Fruit fly (Drosophila melanogaster) whole organism, adult: ENCODE measurements around the gene mRpS14.

Experiments
- CG11617 ChIP-seq: fragments of 200-800 bp; sonication (Bioruptor generic); optimal IDR thresholded peaks from 2 replicates; lab custom pipeline; 2017; ENCODE audit warnings: mild to moderate bottlenecking, missing biosample characterization, missing genetic modification reagents, missing genetic modification characterization
- CG12768 ChIP-seq: fragments of 200-800 bp; sonication (Bioruptor generic); optimal IDR thresholded peaks from 2 replicates; lab custom pipeline; 2017; ENCODE audit warnings: missing biosample characterization, missing genetic modification characterization, mild to moderate bottlenecking, moderate library complexity, missing genetic modification reagents
- CG14711 ChIP-seq: fragments of 200-800 bp; sonication (Bioruptor generic); optimal IDR thresholded peaks from 2 replicates; lab custom pipeline; 2018; ENCODE audit warnings: missing biosample characterization, mild to moderate bottlenecking, missing genetic modification characterization, moderate library complexity
- CG1620 ChIP-seq: fragments of 200-800 bp; sonication (Bioruptor generic); optimal IDR thresholded peaks from 2 replicates; lab custom pipeline; 2016; ENCODE audit warnings: missing biosample characterization, missing genetic modification characterization
- CG33017 ChIP-seq: fragments of 200-800 bp; sonication (Bioruptor generic); optimal IDR thresholded peaks from 2 replicates; lab custom pipeline; 2018; ENCODE audit warnings: missing biosample characterization, mild to moderate bottlenecking, missing genetic modification characterization, moderate library complexity
- CG5204 ChIP-seq: fragments of 200-800 bp; sonication (Bioruptor generic); optimal IDR thresholded peaks from 2 replicates; lab custom pipeline; 2016; ENCODE audit warnings: missing biosample characterization, missing genetic modification characterization
- CG7045 ChIP-seq: fragments of 200-800 bp; sonication (Bioruptor generic); optimal IDR thresholded peaks from 2 replicates; lab custom pipeline; 2017; ENCODE audit warnings: missing biosample characterization, mild to moderate bottlenecking, missing genetic modification characterization
- CG7101 ChIP-seq: fragments of 200-800 bp; sonication (Bioruptor generic); optimal IDR thresholded peaks from 2 replicates; lab custom pipeline; 2018; ENCODE audit warnings: missing biosample characterization, mild to moderate bottlenecking, missing genetic modification characterization, moderate library complexity
- Clk ChIP-seq: fragments of 200-800 bp; sonication (Bioruptor generic); optimal IDR thresholded peaks from 2 replicates; lab custom pipeline; 2017; ENCODE audit warnings: missing biosample characterization, missing genetic modification characterization
- Crg-1 ChIP-seq: fragments of 200-800 bp; sonication (Bioruptor generic); optimal IDR thresholded peaks from 2 replicates; lab custom pipeline; 2016; ENCODE audit warnings: missing biosample characterization, missing genetic modification characterization
- Hr96 ChIP-seq: fragments of 200-800 bp; sonication (Bioruptor generic); optimal IDR thresholded peaks from 2 replicates; lab custom pipeline; 2016; ENCODE audit warnings: missing biosample characterization, missing genetic modification characterization
- Mnt ChIP-seq: fragments of 200-800 bp; sonication (Bioruptor generic); optimal IDR thresholded peaks from 2 replicates; lab custom pipeline; 2016; ENCODE audit warnings: missing biosample characterization, mild to moderate bottlenecking, missing genetic modification characterization
- bab1 ChIP-seq: fragments of 200-800 bp; sonication (Bioruptor generic); optimal IDR thresholded peaks from 3 replicates; lab custom pipeline; 2019; ENCODE audit warnings: missing biosample characterization, mild to moderate bottlenecking, missing genetic modification characterization, moderate library complexity
- cic ChIP-seq: fragments of 200-800 bp; sonication (Bioruptor generic); optimal IDR thresholded peaks from 2 replicates; lab custom pipeline; 2017; ENCODE audit warnings: missing biosample characterization, mild to moderate bottlenecking, missing genetic modification characterization, moderate library complexity
- cnc ChIP-seq, 2 experiments: fragments of >200 bp; optimal IDR thresholded peaks; 2 replicates each; lab custom pipeline; 2017
- kay ChIP-seq: fragments of 200-800 bp; sonication (Bioruptor generic); peaks from one replicate; lab custom pipeline; 2016; ENCODE audit warnings: missing biosample characterization, missing genetic modification characterization, borderline replicate concordance
- ovo ChIP-seq: fragments of 200-800 bp; sonication (Bioruptor generic); optimal IDR thresholded peaks from 2 replicates; lab custom pipeline; 2016; ENCODE audit warnings: missing biosample characterization, missing genetic modification characterization
- pad ChIP-seq: fragments of 200-800 bp; sonication (Bioruptor generic); optimal IDR thresholded peaks from 3 replicates; lab custom pipeline; 2017; ENCODE audit warnings: missing biosample characterization, missing genetic modification characterization, mild to moderate bottlenecking, moderate library complexity, missing genetic modification reagents
- tj ChIP-seq: fragments of 200-800 bp; sonication (Bioruptor generic); optimal IDR thresholded peaks from 3 replicates; lab custom pipeline; 2017; ENCODE audit warnings: missing biosample characterization, mild to moderate bottlenecking, missing genetic modification characterization, moderate library complexity
- toe ChIP-seq: fragments of 200-800 bp; sonication (Bioruptor generic); optimal IDR thresholded peaks from 2 replicates; lab custom pipeline; 2016; ENCODE audit warnings: missing biosample characterization, missing genetic modification characterization

The mRpS14 gene

DNA sequence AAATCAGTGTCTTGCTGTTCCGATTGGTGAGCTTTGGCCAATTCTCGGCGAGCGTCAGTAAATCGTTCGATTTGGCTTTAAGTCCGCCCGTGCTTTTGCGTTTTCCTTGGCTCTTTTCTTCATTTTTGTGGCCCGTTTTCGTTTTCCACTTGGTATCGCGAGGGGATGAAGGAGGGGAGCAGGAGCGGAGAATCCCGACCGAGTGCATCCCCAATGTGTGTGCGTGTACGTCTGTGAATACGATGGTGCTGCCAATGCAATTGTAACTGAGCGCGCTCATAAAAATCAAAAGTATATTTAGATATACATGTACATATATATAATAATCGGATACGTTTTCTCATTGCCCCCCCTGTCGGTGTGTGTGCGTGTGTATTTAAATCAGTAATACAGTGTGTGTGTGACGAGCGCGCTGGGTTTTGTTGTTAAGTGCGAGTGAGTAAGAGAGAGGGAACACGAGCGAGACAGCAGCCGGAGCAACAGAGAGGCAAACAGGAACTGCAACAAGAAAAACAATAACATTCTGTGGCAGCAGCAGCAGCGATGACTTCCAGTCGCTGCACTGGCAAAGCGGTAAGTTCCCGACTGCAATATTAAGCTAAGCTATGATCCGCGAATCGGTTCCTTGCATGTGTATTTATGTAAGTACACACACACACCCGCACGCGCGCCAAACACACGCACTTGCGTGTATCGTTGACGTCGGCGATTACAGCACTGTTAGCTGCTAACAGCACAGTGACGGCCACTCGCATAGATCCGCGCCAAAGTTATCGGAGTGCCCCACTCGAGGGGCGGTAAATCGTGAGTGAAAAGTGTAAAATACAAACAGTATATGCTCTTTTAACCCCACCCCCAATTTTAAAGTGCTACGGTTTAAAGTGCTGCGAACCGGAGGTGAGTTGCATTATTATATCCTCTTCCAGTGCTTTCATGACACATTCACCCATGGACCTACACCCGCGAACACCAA lies 15.9 kb upstream of the mRpS14 start:
- TF ChIP-seq pad (GFP tag; lab: Kevin White, UChicago) (no peak), tj (GFP tag; lab: Kevin White, UChicago) (peak; percentile 92), CG7101 (tag; lab: Kevin White, UChicago) (peak; percentile 30), CG7045 (GFP tag; lab: Kevin White, UChicago) (no peak), CG1620 (no peak), Crg-1 (GFP tag; lab: Kevin White, UChicago) (no peak), Hr96 (GFP tag; lab: Kevin White, UChicago) (no peak), Mnt (GFP tag; lab: Kevin White, UChicago) (peak; percentile 17), kay (GFP tag; lab: Kevin White, UChicago) (no peak), CG11617 (GFP tag; lab: Kevin White, UChicago) (no peak), Clk (GFP tag; lab: Kevin White, UChicago) (no peak), CG12768 (GFP tag; lab: Kevin White, UChicago) (peak; percentile 22)

DNA sequence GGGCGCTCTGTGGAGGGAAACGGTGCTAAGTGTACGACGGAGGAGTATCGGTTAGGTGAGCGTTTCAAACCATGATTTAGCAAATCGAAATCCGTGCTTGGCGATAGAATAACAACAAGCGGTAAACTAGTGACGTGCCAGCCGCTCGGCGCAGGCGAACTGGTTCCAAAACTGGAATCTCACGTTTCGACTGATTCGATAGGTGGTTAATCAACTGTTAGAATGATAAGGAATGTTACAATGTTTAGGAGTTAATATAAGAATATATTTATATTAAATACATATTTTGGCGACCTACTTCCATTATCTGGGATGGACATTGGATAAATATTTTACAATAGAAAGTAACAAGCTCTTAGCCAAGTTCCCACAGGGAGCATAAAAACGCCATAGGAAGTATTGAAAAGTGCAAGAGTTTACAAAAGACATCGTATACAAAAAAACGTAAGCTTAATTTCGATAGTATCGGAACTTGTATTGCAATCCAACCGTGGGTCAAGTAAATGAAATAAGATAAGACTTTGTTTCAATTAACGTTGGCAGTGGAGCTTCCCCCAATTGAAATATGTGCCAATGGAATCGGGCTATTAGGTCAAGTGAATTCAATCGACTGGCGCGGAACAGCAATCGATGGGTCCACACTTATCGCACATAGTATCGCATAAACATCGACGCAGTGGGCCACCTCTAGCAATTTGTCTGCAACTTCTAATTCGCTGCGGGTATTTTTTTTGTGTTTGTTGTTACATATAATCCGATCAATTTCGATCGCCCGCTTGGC lies 15.0 kb upstream of the mRpS14 start, which contains the start of the genes ksh, CG14200 and Pfrx:
ksh (minus strand) TSS at position 163 of the 781 bp plus-strand sequence.
CG14200 (plus strand) TSS at position 676 of the 781 bp plus-strand sequence.
Pfrx (plus strand) TSS at position 676 of the 781 bp plus-strand sequence.
- TF ChIP-seq CG7101 (tag; lab: Kevin White, UChicago) = peak; percentile 10
- no peak for TF ChIP-seq CG11617 (GFP tag; lab: Kevin White, UChicago)
- TF ChIP-seq CG1620 = peak; percentile 72
- peak; percentile 9 for TF ChIP-seq ovo (GFP tag; lab: Kevin White, UChicago)
- TF ChIP-seq toe (GFP tag; lab: Kevin White, UChicago) = peak; percentile 34
- no peak for TF ChIP-seq Clk (GFP tag; lab: Kevin White, UChicago)
- TF ChIP-seq kay (GFP tag; lab: Kevin White, UChicago) = no peak
- TF ChIP-seq CG33017 = no peak
- TF ChIP-seq bab1 (GFP tag; lab: Kevin White, UChicago) = peak; percentile 8

DNA sequence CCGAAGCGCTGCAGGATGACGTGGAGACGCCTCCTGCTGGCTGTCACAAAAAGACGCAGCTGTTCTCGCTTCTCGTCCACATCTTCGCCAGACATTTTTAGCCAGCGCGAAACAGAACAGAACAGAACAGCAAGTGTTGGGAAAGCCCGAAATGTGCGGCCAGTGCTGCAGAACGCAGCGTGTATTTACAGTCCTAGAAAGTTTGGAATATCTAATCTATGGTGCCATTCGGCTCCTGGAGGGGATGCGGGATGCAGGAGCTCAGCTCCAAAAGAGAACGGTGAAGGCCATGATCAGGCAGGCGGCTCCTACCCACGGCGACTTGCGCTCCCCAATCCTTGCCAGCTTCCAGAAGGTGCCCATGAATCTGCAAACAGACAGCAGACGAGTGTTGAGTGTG lies 14.2 kb upstream of the mRpS14 start, which contains the start of gene CG12204:
CG12204 (minus strand) TSS at position 117 of the 400 bp plus-strand sequence.
- peak; percentile 6 for TF ChIP-seq Crg-1 (GFP tag; lab: Kevin White, UChicago)
- no peak for TF ChIP-seq Hr96 (GFP tag; lab: Kevin White, UChicago)
- TF ChIP-seq CG7045 (GFP tag; lab: Kevin White, UChicago) = no peak
- TF ChIP-seq pad (GFP tag; lab: Kevin White, UChicago) = peak; percentile 61
- TF ChIP-seq CG14711 = peak; percentile 16
- no peak for TF ChIP-seq toe (GFP tag; lab: Kevin White, UChicago)
- TF ChIP-seq tj (GFP tag; lab: Kevin White, UChicago) = no peak
- peak; percentile 33 for TF ChIP-seq CG7101 (tag; lab: Kevin White, UChicago)
- TF ChIP-seq Mnt (GFP tag; lab: Kevin White, UChicago) = peak; percentile 59
- no peak for TF ChIP-seq Clk (GFP tag; lab: Kevin White, UChicago)
- peak; percentile 47 for TF ChIP-seq CG1620
- no peak for TF ChIP-seq ovo (GFP tag; lab: Kevin White, UChicago)
- no peak for TF ChIP-seq CG33017
- TF ChIP-seq CG11617 (GFP tag; lab: Kevin White, UChicago) = peak; percentile 29
- TF ChIP-seq CG5204 (GFP tag; lab: Kevin White, UChicago) = no peak
- no peak for TF ChIP-seq kay (GFP tag; lab: Kevin White, UChicago)
- no peak for TF ChIP-seq bab1 (GFP tag; lab: Kevin White, UChicago)
- no peak for TF ChIP-seq cic (GFP tag; lab: Kevin White, UChicago)
- TF ChIP-seq CG12768 (GFP tag; lab: Kevin White, UChicago) = peak; percentile 20
- TF ChIP-seq cnc (optimal IDR thresholded peaks at IDR 0.05; lab: Kevin White, UChicago) = no peak

DNA sequence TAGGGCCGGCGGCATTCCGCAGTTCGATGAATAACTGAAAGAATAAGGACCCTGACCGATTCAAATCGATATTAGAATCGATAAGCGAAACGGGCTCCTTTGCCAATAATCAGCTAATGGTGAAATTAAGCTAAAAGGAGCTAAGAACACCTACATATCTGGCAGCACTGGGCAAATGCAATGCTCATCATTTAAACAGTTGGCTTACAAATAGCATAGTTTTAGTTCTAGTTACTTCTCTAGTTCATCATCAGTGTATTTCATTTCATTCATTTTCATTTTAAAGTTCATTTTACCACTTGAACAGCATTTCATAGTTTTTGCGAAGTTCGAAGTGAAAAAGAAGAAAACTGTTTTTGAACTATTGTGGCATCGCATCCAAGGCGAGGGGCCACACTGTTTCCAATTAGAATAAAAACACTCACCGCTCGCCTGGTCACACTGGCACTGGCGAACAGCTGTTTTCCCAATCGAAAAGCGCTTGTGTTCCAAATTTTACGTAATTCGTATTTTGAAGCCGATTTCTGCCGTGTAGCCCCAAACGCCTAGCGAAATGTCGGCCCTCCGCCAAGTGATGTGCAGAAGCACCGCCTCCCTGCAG lies 12.0 kb upstream of the mRpS14 start, which contains the start of the genes pcm and ND-18:
pcm (minus strand) TSS at position 28 of the 601 bp plus-strand sequence.
ND-18 (plus strand) TSS at position 438 of the 601 bp plus-strand sequence.
- no peak for TF ChIP-seq toe (GFP tag; lab: Kevin White, UChicago)
- TF ChIP-seq ovo (GFP tag; lab: Kevin White, UChicago) = peak; percentile 16
- TF ChIP-seq Clk (GFP tag; lab: Kevin White, UChicago) = no peak
- peak; percentile 66 for TF ChIP-seq Mnt (GFP tag; lab: Kevin White, UChicago)
- TF ChIP-seq CG5204 (GFP tag; lab: Kevin White, UChicago) = no peak
- TF ChIP-seq CG11617 (GFP tag; lab: Kevin White, UChicago) = peak; percentile 15
- TF ChIP-seq CG12768 (GFP tag; lab: Kevin White, UChicago) = no peak
- no peak for TF ChIP-seq Hr96 (GFP tag; lab: Kevin White, UChicago)
- TF ChIP-seq cnc (optimal IDR thresholded peaks at IDR 0.05; lab: Kevin White, UChicago) = no peak
- no peak for TF ChIP-seq CG7045 (GFP tag; lab: Kevin White, UChicago)
- TF ChIP-seq Crg-1 (GFP tag; lab: Kevin White, UChicago) = no peak
- no peak for TF ChIP-seq CG7101 (tag; lab: Kevin White, UChicago)
- TF ChIP-seq bab1 (GFP tag; lab: Kevin White, UChicago) = peak; percentile 15
- TF ChIP-seq cic (GFP tag; lab: Kevin White, UChicago) = no peak
- peak; percentile 49 for TF ChIP-seq tj (GFP tag; lab: Kevin White, UChicago)
- TF ChIP-seq CG1620 = no peak
- TF ChIP-seq CG14711 = no peak
- TF ChIP-seq CG33017 = no peak
- TF ChIP-seq pad (GFP tag; lab: Kevin White, UChicago) = no peak
- no peak for TF ChIP-seq kay (GFP tag; lab: Kevin White, UChicago)
